Worm (Caenorhabditis elegans): ENCODE results near the gene C16C8.12.
A peak's percentile ranks its signal among the peaks of the same experiment; 100 is the strongest.
"Not testable (repeated sequence)": the region's sequence is repeated elsewhere in the genome, so short reads cannot be mapped to it uniquely, and the experiment has no call there.

Gene C16C8.12

ce11 chrII:3482231-3482630 is 29.7 kb downstream of the C16C8.12 start, which contains the start of gene smu-2 (continued):
- TF ChIP-seq nhr-76 (tag; optimal IDR thresholded peaks at IDR 0.05), result no peak
- TF ChIP-seq ces-1 (GFP tag; optimal IDR thresholded peaks at IDR 0.05), result peak; percentile 70
- peak; percentile 51 to 70 for TF ChIP-seq lin-35 (GFP tag; optimal IDR thresholded peaks at IDR 0.05)
- peak; percentile 39 for TF ChIP-seq nhr-237 (tag; optimal IDR thresholded peaks at IDR 0.05)
- TF ChIP-seq elt-2 (tag; optimal IDR thresholded peaks at IDR 0.05), result peak; percentile 48
- peak; percentile 25 for TF ChIP-seq egl-13 (tag; optimal IDR thresholded peaks at IDR 0.05)
- TF ChIP-seq egl-27 (tag; optimal IDR thresholded peaks at IDR 0.05), result no peak
- TF ChIP-seq pag-3 (tag; optimal IDR thresholded peaks at IDR 0.05; ENCODE audit: borderline replicate concordance, insufficient read depth), result no peak
- TF ChIP-seq mdl-1 (tag; optimal IDR thresholded peaks at IDR 0.05), result no peak
- TF ChIP-seq vab-15 (tag; optimal IDR thresholded peaks at IDR 0.05), result peak; percentile 68
- peak; percentile 84 for TF ChIP-seq ceh-90 (tag; optimal IDR thresholded peaks at IDR 0.05)
- no peak for TF ChIP-seq alr-1 (tag; optimal IDR thresholded peaks at IDR 0.05; ENCODE audit: borderline replicate concordance)
- TF ChIP-seq fos-1 (tag; optimal IDR thresholded peaks at IDR 0.05), result no peak
- peak; percentile 37 for TF ChIP-seq skn-1 (tag; optimal IDR thresholded peaks at IDR 0.05)
- TF ChIP-seq mef-2 (tag; optimal IDR thresholded peaks at IDR 0.05), result no peak
- peak; percentile 68 for TF ChIP-seq mep-1 (tag; optimal IDR thresholded peaks at IDR 0.05)
- TF ChIP-seq mab-9 (GFP tag; IDR thresholded peaks at IDR 0.05), result peak; percentile 54
- TF ChIP-seq hlh-4 (tag; optimal IDR thresholded peaks at IDR 0.05), result no peak

ce11 chrII:3490797-3491196 is 38.3 kb downstream of the C16C8.12 start, which contains the start of gene fbxb-112:
fbxb-112 (plus strand) TSS chrII:3491097.
- TF ChIP-seq nhr-90 (tag; optimal IDR thresholded peaks at IDR 0.05; ENCODE audit: poor library complexity); unc-30 (tag; optimal IDR thresholded peaks at IDR 0.05); nhr-12 (tag; optimal IDR thresholded peaks at IDR 0.05): not testable (repeated sequence)

- TF ChIP-seq hlh-4 (tag; optimal IDR thresholded peaks at IDR 0.05) (no peak), fkh-4 (tag; optimal IDR thresholded peaks at IDR 0.05; ENCODE audit: borderline replicate concordance) (no peak), efl-1 (optimal IDR thresholded peaks at IDR 0.05) (peak in 1 of 2 experiments; percentile 92), efl-1 (GFP tag; optimal IDR thresholded peaks at IDR 0.05 in 1 of 2) (no peak), lin-35 (GFP tag; optimal IDR thresholded peaks at IDR 0.05) (peak in 1 of 2 experiments; percentile 9)
Measured at ce11 chrII:3499386-3499785, 46.9 kb downstream of the C16C8.12 start, which contains the start of gene Y49F6B.9. Y49F6B.9 (minus strand) TSS chrII:3499387.

- TF ChIP-seq sptf-1 (tag; optimal IDR thresholded peaks at IDR 0.05) (no peak), nhr-85 (tag) (peak; percentile 19)
Measured at ce11 chrII:3500373-3500772, 47.9 kb downstream of the C16C8.12 start.

ce11 chrII:3502011-3502410 is 49.5 kb downstream of the C16C8.12 start:
- TF ChIP-seq sptf-1 (tag; optimal IDR thresholded peaks at IDR 0.05), result no peak
- TF ChIP-seq sup-37 (GFP tag; optimal IDR thresholded peaks at IDR 0.05), result no peak
- no peak for TF ChIP-seq mdl-1 (tag; optimal IDR thresholded peaks at IDR 0.05)
- TF ChIP-seq nhr-90 (tag; optimal IDR thresholded peaks at IDR 0.05; ENCODE audit: poor library complexity), result no peak
- no peak for TF ChIP-seq lin-14 (GFP tag; optimal IDR thresholded peaks at IDR 0.05)
- no peak for TF ChIP-seq alr-1 (tag; optimal IDR thresholded peaks at IDR 0.05; ENCODE audit: borderline replicate concordance)
- TF ChIP-seq tlp-1 (tag; optimal IDR thresholded peaks at IDR 0.05), result no peak
- TF ChIP-seq dpl-1 (GFP tag; optimal IDR thresholded peaks at IDR 0.05), result no peak
- no peak for TF ChIP-seq ztf-4 (tag; optimal IDR thresholded peaks at IDR 0.05)
- no peak for TF ChIP-seq dsc-1 (tag; optimal IDR thresholded peaks at IDR 0.05)
- TF ChIP-seq lin-39 (tag; optimal IDR thresholded peaks at IDR 0.05), result no peak
